Worm (Caenorhabditis elegans) whole organism, mixed stage, embryonic: Measurements from ENCODE around the gene ZK1248.11.

Experiments used
- M03D4.4 ChIP-seq: sonication (generic microtip); optimal IDR thresholded peaks from 2 replicates; lab custom pipeline; 2017; ENCODE audit warnings: mild to moderate bottlenecking, missing genetic modification characterization, missing compliant biosample characterization
- bed-3 ChIP-seq: fragments of 200-800 bp; sonication (Bioruptor generic); optimal IDR thresholded peaks from 3 replicates; lab custom pipeline; 2018; ENCODE audit warnings: mild to moderate bottlenecking, missing genetic modification characterization, moderate library complexity, missing compliant biosample characterization
- blmp-1 ChIP-seq: fragments of 150-350 bp; optimal IDR thresholded peaks from 2 replicates; lab custom pipeline; 2014; ENCODE audit warnings: missing biosample characterization, missing genetic modification characterization
- ceh-39 ChIP-seq: fragments of 150-350 bp; optimal IDR thresholded peaks from 2 replicates; lab custom pipeline; 2014; ENCODE audit warnings: missing biosample characterization, missing genetic modification characterization
- ceh-83 ChIP-seq: fragments of 200-800 bp; sonication (Bioruptor generic); optimal IDR thresholded peaks from 2 replicates; lab custom pipeline; 2018; ENCODE audit warnings: mild to moderate bottlenecking, missing genetic modification characterization, missing compliant biosample characterization
- ces-1 ChIP-seq: fragments of 150-350 bp; optimal IDR thresholded peaks from 2 replicates; lab custom pipeline; 2014; ENCODE audit warnings: missing biosample characterization, missing genetic modification reagents, missing genetic modification characterization
- cnd-1 ChIP-seq: fragments of 200-800 bp; sonication (Bioruptor generic); optimal IDR thresholded peaks from 2 replicates; lab custom pipeline; 2018; ENCODE audit warnings: mild to moderate bottlenecking, missing genetic modification characterization, missing compliant biosample characterization
- drap-1 ChIP-seq: fragments of 200-800 bp; sonication (Bioruptor generic); optimal IDR thresholded peaks from 3 replicates; lab custom pipeline; 2018; ENCODE audit warnings: mild to moderate bottlenecking, missing genetic modification characterization, missing compliant biosample characterization
- elt-1 ChIP-seq: sonication (generic microtip); optimal IDR thresholded peaks from 2 replicates; lab custom pipeline; 2017; ENCODE audit warnings: missing genetic modification characterization, mild to moderate bottlenecking, missing compliant biosample characterization, antibody characterized with exemption, moderate library complexity, borderline replicate concordance; ENCODE audit not compliant: insufficient read depth
- elt-3 ChIP-seq: fragments of 150-350 bp; optimal IDR thresholded peaks from 2 replicates; lab custom pipeline; 2014; ENCODE audit warnings: missing biosample characterization, missing genetic modification characterization
- ham-2 ChIP-seq: fragments of 200-800 bp; sonication (Bioruptor generic); optimal IDR thresholded peaks from 2 replicates; lab custom pipeline; 2018; ENCODE audit warnings: mild to moderate bottlenecking, missing genetic modification characterization, missing compliant biosample characterization
- hlh-1 ChIP-seq: fragments of 150-350 bp; optimal IDR thresholded peaks from 2 replicates; lab custom pipeline; 2014; ENCODE audit warnings: missing biosample characterization, missing genetic modification reagents, missing genetic modification characterization
- lin-13 ChIP-seq: fragments of 150-350 bp; optimal IDR thresholded peaks from 2 replicates; lab custom pipeline; 2014; ENCODE audit warnings: missing biosample characterization, missing genetic modification characterization
- lin-32 ChIP-seq: fragments of 200-800 bp; sonication (Bioruptor generic); optimal IDR thresholded peaks from 2 replicates; lab custom pipeline; 2018; ENCODE audit warnings: mild to moderate bottlenecking, missing genetic modification characterization, missing compliant biosample characterization
- mab-5 ChIP-seq: fragments of 150-350 bp; optimal IDR thresholded peaks from 2 replicates; lab custom pipeline; 2014; ENCODE audit warnings: missing biosample characterization, missing genetic modification characterization
- mep-1 ChIP-seq: fragments of 150-350 bp; optimal IDR thresholded peaks from 2 replicates; lab custom pipeline; 2017; ENCODE audit warnings: missing biosample characterization, missing genetic modification reagents, missing genetic modification characterization, inconsistent platforms
- mls-2 ChIP-seq: sonication (generic microtip); optimal IDR thresholded peaks from 2 replicates; lab custom pipeline; 2016; ENCODE audit warnings: mild to moderate bottlenecking, missing genetic modification characterization, moderate library complexity, missing compliant biosample characterization
- nhr-2 ChIP-seq: fragments of 150-350 bp; optimal IDR thresholded peaks from 2 replicates; lab custom pipeline; 2014; ENCODE audit warnings: missing biosample characterization, missing genetic modification characterization
- nhr-237 ChIP-seq: fragments of 150-350 bp; optimal IDR thresholded peaks from 2 replicates; lab custom pipeline; 2014; ENCODE audit warnings: missing biosample characterization, missing genetic modification characterization
- nhr-28 ChIP-seq: fragments of 150-350 bp; optimal IDR thresholded peaks from 2 replicates; lab custom pipeline; 2014; ENCODE audit warnings: missing biosample characterization, missing genetic modification characterization
- nhr-76 ChIP-seq: sonication (generic microtip); optimal IDR thresholded peaks from 2 replicates; lab custom pipeline; 2017; ENCODE audit warnings: missing biosample characterization, missing genetic modification characterization
- sem-2 ChIP-seq: fragments of 200-800 bp; sonication (Bioruptor generic); optimal IDR thresholded peaks from 2 replicates; lab custom pipeline; 2018; ENCODE audit warnings: mild to moderate bottlenecking, missing genetic modification characterization, missing compliant biosample characterization
- snpc-4 ChIP-seq: fragments of 150-350 bp; optimal IDR thresholded peaks from 2 replicates; lab custom pipeline; 2014; ENCODE audit warnings: missing biosample characterization, missing genetic modification characterization
- sptf-1 ChIP-seq: sonication (generic microtip); optimal IDR thresholded peaks from 2 replicates; lab custom pipeline; 2017; ENCODE audit warnings: mild to moderate bottlenecking, missing genetic modification characterization, moderate library complexity, missing compliant biosample characterization
- tbx-8 ChIP-seq: fragments of 200-800 bp; sonication (Bioruptor generic); optimal IDR thresholded peaks from 2 replicates; lab custom pipeline; 2018; ENCODE audit warnings: mild to moderate bottlenecking, missing genetic modification characterization, moderate library complexity, missing compliant biosample characterization
- unc-39 ChIP-seq: fragments of 150-350 bp; optimal IDR thresholded peaks from 2 replicates; lab custom pipeline; 2014; ENCODE audit warnings: missing biosample characterization, missing genetic modification characterization
- zip-8 ChIP-seq: fragments of 150-350 bp; optimal IDR thresholded peaks from 2 replicates; lab custom pipeline; 2014; ENCODE audit warnings: missing biosample characterization, missing genetic modification characterization
- ztf-11 ChIP-seq: fragments of 150-350 bp; optimal IDR thresholded peaks from 2 replicates; lab custom pipeline; 2014; ENCODE audit warnings: missing biosample characterization, missing genetic modification characterization

The ZK1248.11 gene

ce11 chrII:5806563-5806962 is 21.8 kb downstream of the ZK1248.11 start:
- no peak for TF ChIP-seq mab-5 (tag; lab: Kevin White, UChicago)
- TF ChIP-seq ztf-11 (tag; lab: Kevin White, UChicago), result no peak

- TF ChIP-seq lin-13, result no peak
Observed at ce11 chrII:5805303-5805702, 23.1 kb downstream of the ZK1248.11 start, which contains the start of gene K05F1.10. Gene K05F1.10 (minus strand): TSS chrII:5805473.

ce11 chrII:5804288-5804687 is 24.1 kb downstream of the ZK1248.11 start:
- TF ChIP-seq M03D4.4 (tag; lab: Kevin White, UChicago) (no peak), zip-8 (tag; lab: Kevin White, UChicago) (peak; percentile 63)
- TF ChIP-seq, all 35 proteins: peak for 1

ce11 chrII:5801075-5801474 is 27.3 kb downstream of the ZK1248.11 start, which contains the start of the genes K05F1.9 and K05F1.1:
Gene K05F1.9 (minus strand): TSS chrII:5801175.
Gene K05F1.1 (plus strand): TSS chrII:5801382.
- no peak for TF ChIP-seq ztf-11 (tag; lab: Kevin White, UChicago)
- TF ChIP-seq ceh-83, result no peak
- no peak for TF ChIP-seq unc-39
- no peak for TF ChIP-seq sem-2 (GFP tag; lab: Kevin White, UChicago)
- TF ChIP-seq bed-3, result no peak
- no peak for TF ChIP-seq elt-1 (tag; lab: Kevin White, UChicago)
- TF ChIP-seq nhr-76 (tag; lab: Kevin White, UChicago), result no peak
- TF ChIP-seq mep-1, result no peak
- TF ChIP-seq elt-3 (tag; lab: Kevin White, UChicago), result no peak
- TF ChIP-seq cnd-1, result no peak
- TF ChIP-seq tbx-8 (GFP tag; lab: Kevin White, UChicago), result no peak
- no peak for TF ChIP-seq sptf-1 (tag; lab: Kevin White, UChicago)
- TF ChIP-seq nhr-237, result no peak
- no peak for TF ChIP-seq blmp-1
- TF ChIP-seq hlh-1 (tag; lab: Kevin White, UChicago), result no peak
- TF ChIP-seq drap-1 (GFP tag; lab: Kevin White, UChicago), result no peak
- no peak for TF ChIP-seq mls-2 (tag; lab: Kevin White, UChicago)
- no peak for TF ChIP-seq snpc-4 (tag; lab: Kevin White, UChicago)

- TF ChIP-seq unc-39 (no peak), bed-3 (no peak), lin-13 (no peak), nhr-2 (tag; lab: Kevin White, UChicago) (no peak), elt-1 (tag; lab: Kevin White, UChicago) (no peak), snpc-4 (tag; lab: Kevin White, UChicago) (no peak), hlh-1 (tag; lab: Kevin White, UChicago) (no peak), mep-1 (no peak), ceh-83 (no peak), zip-8 (tag; lab: Kevin White, UChicago) (no peak), ces-1 (GFP tag; lab: Kevin White, UChicago) (no peak), drap-1 (GFP tag; lab: Kevin White, UChicago) (no peak), elt-3 (tag; lab: Kevin White, UChicago) (no peak), ceh-39 (tag; lab: Kevin White, UChicago) (no peak)
- TF ChIP-seq, all 35 proteins: peak for 0
Observed at ce11 chrII:5799553-5799952, 28.8 kb downstream of the ZK1248.11 start, which contains the start of gene K05F1.8. Gene K05F1.8 (minus strand): TSS chrII:5799653.

ce11 chrII:5797348-5797977 is 30.9 kb downstream of the ZK1248.11 start, which contains the start of the genes msp-63 and msp-142:
Gene msp-63 (minus strand): TSS chrII:5797448.
Gene msp-142 (plus strand): TSS chrII:5797927.
- TF ChIP-seq ceh-39 (tag; lab: Kevin White, UChicago) (no peak), drap-1 (GFP tag; lab: Kevin White, UChicago) (no peak), mab-5 (tag; lab: Kevin White, UChicago) (no peak), nhr-28 (no peak), mls-2 (tag; lab: Kevin White, UChicago) (no peak), ztf-11 (tag; lab: Kevin White, UChicago) (no peak), lin-32 (no peak), M03D4.4 (tag; lab: Kevin White, UChicago) (no peak), sem-2 (GFP tag; lab: Kevin White, UChicago) (no peak), cnd-1 (no peak), snpc-4 (tag; lab: Kevin White, UChicago) (no peak), ham-2 (GFP tag; lab: Kevin White, UChicago) (no peak)
